Worm (Caenorhabditis elegans) whole organism, L1 larva: ENCODE data around the gene C27A2.7.

Source experiments
- C16A3.4 ChIP-seq: fragments of 150-350 bp; optimal IDR thresholded peaks from 2 replicates; lab custom pipeline; 2014; ENCODE audit warnings: missing biosample characterization, missing genetic modification characterization
- F16B12.6 ChIP-seq: fragments of 150-350 bp; optimal IDR thresholded peaks from 2 replicates; lab custom pipeline; 2014; ENCODE audit warnings: missing biosample characterization, missing genetic modification characterization
- aha-1 ChIP-seq: fragments of 150-350 bp; optimal IDR thresholded peaks from 2 replicates; lab custom pipeline; 2014; ENCODE audit warnings: missing biosample characterization, missing genetic modification characterization
- alr-1 ChIP-seq: fragments of 200-800 bp; sonication (Bioruptor generic); optimal IDR thresholded peaks from 2 replicates; lab custom pipeline; 2018; ENCODE audit warnings: borderline replicate concordance, mild to moderate bottlenecking, missing genetic modification characterization, missing compliant biosample characterization
- aly-2 ChIP-seq: fragments of 150-350 bp; optimal IDR thresholded peaks from 2 replicates; lab custom pipeline; 2014; ENCODE audit warnings: missing biosample characterization, missing genetic modification characterization
- ama-1 ChIP-seq: fragments of 150-350 bp; optimal IDR thresholded peaks from 2 replicates; lab custom pipeline; 2014
- blmp-1 ChIP-seq: fragments of 150-350 bp; optimal IDR thresholded peaks from 2 replicates; lab custom pipeline; 2014; ENCODE audit warnings: missing biosample characterization, missing genetic modification characterization
- ceh-63 ChIP-seq: fragments of 200-800 bp; sonication (Bioruptor generic); optimal IDR thresholded peaks from 2 replicates; lab custom pipeline; 2018; ENCODE audit warnings: mild to moderate bottlenecking, missing genetic modification characterization, missing compliant biosample characterization
- ceh-8 ChIP-seq: fragments of 200-800 bp; sonication (Bioruptor generic); optimal IDR thresholded peaks from 2 replicates; lab custom pipeline; 2018; ENCODE audit warnings: mild to moderate bottlenecking, missing genetic modification characterization, moderate library complexity, missing compliant biosample characterization
- ceh-82 ChIP-seq, 3 experiments: fragments of 150-350 bp in 1 of 3; sonication (generic microtip) in 2 of 3; optimal IDR thresholded peaks; 2 replicates each; lab custom pipeline; 2014 to 2017; ENCODE audit warnings: missing biosample characterization in 3 of 3, missing genetic modification characterization in 3 of 3
- ceh-90 ChIP-seq: sonication (generic microtip); optimal IDR thresholded peaks from 2 replicates; lab custom pipeline; 2016; ENCODE audit warnings: missing genetic modification characterization, missing compliant biosample characterization
- dsc-1 ChIP-seq: sonication (generic microtip); optimal IDR thresholded peaks from 2 replicates; lab custom pipeline; 2016; ENCODE audit warnings: mild to moderate bottlenecking, missing genetic modification characterization, missing compliant biosample characterization
- efl-1 ChIP-seq, 4 experiments: fragments of 150-350 bp; optimal IDR thresholded peaks in 3 of 4; peaks in 1 of 4; 1 replicate in 1 of 4; 2 replicates in 3 of 4; lab custom pipeline; 2014; ENCODE audit warnings: missing biosample characterization in 2 of 4, missing genetic modification characterization in 2 of 4, missing genetic modification reagents in 2 of 4
- elt-2 ChIP-seq: sonication (generic microtip); optimal IDR thresholded peaks from 2 replicates; lab custom pipeline; 2016; ENCODE audit warnings: missing genetic modification characterization, mild to moderate bottlenecking, inconsistent platforms, missing compliant biosample characterization, missing genetic modification reagents
- fkh-10 ChIP-seq: sonication (generic microtip); optimal IDR thresholded peaks from 2 replicates; lab custom pipeline; 2017; ENCODE audit warnings: missing biosample characterization, missing genetic modification reagents, missing genetic modification characterization
- fkh-4 ChIP-seq: sonication (generic microtip); optimal IDR thresholded peaks from 2 replicates; lab custom pipeline; 2016; ENCODE audit warnings: missing compliant biosample characterization, missing genetic modification characterization, borderline replicate concordance
- fkh-8 ChIP-seq: sonication (generic microtip); optimal IDR thresholded peaks from 2 replicates; lab custom pipeline; 2016; ENCODE audit warnings: mild to moderate bottlenecking, missing genetic modification characterization, missing compliant biosample characterization
- fos-1 ChIP-seq: fragments of 150-350 bp; optimal IDR thresholded peaks from 2 replicates; lab custom pipeline; 2014; ENCODE audit warnings: missing biosample characterization, missing genetic modification characterization
- grh-1 ChIP-seq: fragments of 200-800 bp; sonication (Bioruptor generic); IDR thresholded peaks from 2 replicates; pipeline ENCODE4 v1.3.6; 2022; ENCODE audit warnings: missing genetic modification reagents, missing genetic modification characterization, missing compliant biosample characterization
- irx-1 ChIP-seq: sonication (generic microtip); optimal IDR thresholded peaks from 2 replicates; lab custom pipeline; 2016; ENCODE audit warnings: missing genetic modification characterization, missing compliant biosample characterization
- lin-13 ChIP-seq: fragments of 150-350 bp; optimal IDR thresholded peaks from 2 replicates; lab custom pipeline; 2014; ENCODE audit warnings: missing biosample characterization, missing genetic modification reagents, missing genetic modification characterization
- lin-14 ChIP-seq: fragments of 200-800 bp; sonication (Bioruptor generic); optimal IDR thresholded peaks from 2 replicates; lab custom pipeline; 2018; ENCODE audit warnings: mild to moderate bottlenecking, missing genetic modification characterization, moderate library complexity, missing compliant biosample characterization
- lin-15B ChIP-seq: fragments of 150-350 bp; sonication (generic microtip); optimal IDR thresholded peaks from 3 replicates; lab custom pipeline; 2014; ENCODE audit warnings: missing biosample characterization, missing genetic modification characterization
- lin-35 ChIP-seq, 2 experiments: fragments of 150-350 bp; optimal IDR thresholded peaks; 2 replicates each; lab custom pipeline; 2014; ENCODE audit warnings: missing biosample characterization in 2 of 2, missing genetic modification characterization in 2 of 2, missing genetic modification reagents in 2 of 2
- lin-39 ChIP-seq: fragments of 150-350 bp; optimal IDR thresholded peaks from 2 replicates; lab custom pipeline; 2014; ENCODE audit warnings: missing biosample characterization, missing genetic modification reagents, missing genetic modification characterization
- lir-3 ChIP-seq: sonication (generic microtip); optimal IDR thresholded peaks from 2 replicates; lab custom pipeline; 2016; ENCODE audit warnings: mild to moderate bottlenecking, missing genetic modification characterization, moderate library complexity, missing compliant biosample characterization; ENCODE audit not compliant: poor library complexity
- lsy-2 ChIP-seq, 2 experiments: fragments of 150-350 bp; optimal IDR thresholded peaks; 2 replicates each; lab custom pipeline; 2014; ENCODE audit warnings: missing biosample characterization in 2 of 2, missing genetic modification characterization in 2 of 2
- mab-9 ChIP-seq: fragments of 200-800 bp; sonication (Bioruptor generic); IDR thresholded peaks from 2 replicates; pipeline ENCODE4 v1.3.6; 2022; ENCODE audit warnings: missing genetic modification reagents, missing genetic modification characterization, missing compliant biosample characterization
- mdl-1 ChIP-seq, 2 experiments: fragments of 150-350 bp; optimal IDR thresholded peaks; 2 replicates each; lab custom pipeline; 2014 to 2017; ENCODE audit warnings: missing biosample characterization in 2 of 2, missing genetic modification characterization in 2 of 2, inconsistent platforms in 1 of 2
- mep-1 ChIP-seq: fragments of 150-350 bp; optimal IDR thresholded peaks from 2 replicates; lab custom pipeline; 2014; ENCODE audit warnings: missing biosample characterization, missing genetic modification characterization
- nhr-19 ChIP-seq: fragments of 200-800 bp; sonication (Bioruptor generic); conservative IDR thresholded peaks from 2 replicates; pipeline ENCODE4 v1.3.6; 2022; ENCODE audit warnings: missing genetic modification characterization, missing compliant biosample characterization
- nhr-20 ChIP-seq: sonication (generic microtip); optimal IDR thresholded peaks from 2 replicates; lab custom pipeline; 2016; ENCODE audit warnings: mild to moderate bottlenecking, missing genetic modification characterization, missing compliant biosample characterization
- nhr-28 ChIP-seq: fragments of 150-350 bp; optimal IDR thresholded peaks from 2 replicates; lab custom pipeline; 2014; ENCODE audit warnings: missing biosample characterization, missing genetic modification characterization
- nhr-47 ChIP-seq: sonication (generic microtip); optimal IDR thresholded peaks from 2 replicates; lab custom pipeline; 2016; ENCODE audit warnings: mild to moderate bottlenecking, missing genetic modification characterization, moderate library complexity, missing compliant biosample characterization
- nhr-71 ChIP-seq: sonication (generic microtip); optimal IDR thresholded peaks from 2 replicates; lab custom pipeline; 2016; ENCODE audit warnings: mild to moderate bottlenecking, missing genetic modification characterization, moderate library complexity, missing compliant biosample characterization
- nhr-85 ChIP-seq: sonication (generic microtip); peaks from one replicate; lab custom pipeline; 2016; ENCODE audit warnings: missing genetic modification characterization, inconsistent platforms, missing compliant biosample characterization
- nhr-90 ChIP-seq: sonication (generic microtip); optimal IDR thresholded peaks from 2 replicates; lab custom pipeline; 2016; ENCODE audit warnings: mild to moderate bottlenecking, missing genetic modification characterization, missing compliant biosample characterization; ENCODE audit not compliant: poor library complexity
- pqm-1 ChIP-seq: sonication (generic microtip); optimal IDR thresholded peaks from 3 replicates; lab custom pipeline; 2017; ENCODE audit warnings: missing biosample characterization, missing genetic modification characterization
- rnt-1 ChIP-seq: sonication (generic microtip); optimal IDR thresholded peaks from 2 replicates; lab custom pipeline; 2016; ENCODE audit warnings: mild to moderate bottlenecking, missing genetic modification characterization, moderate library complexity, missing compliant biosample characterization
- skn-1 ChIP-seq: fragments of 150-350 bp; optimal IDR thresholded peaks from 2 replicates; lab custom pipeline; 2014; ENCODE audit warnings: missing biosample characterization, missing genetic modification characterization
- snpc-4 ChIP-seq: fragments of 150-350 bp; optimal IDR thresholded peaks from 2 replicates; lab custom pipeline; 2014; ENCODE audit warnings: missing biosample characterization, missing genetic modification characterization
- snu-23 ChIP-seq: sonication (generic microtip); optimal IDR thresholded peaks from 2 replicates; lab custom pipeline; 2016; ENCODE audit warnings: missing genetic modification characterization, missing compliant biosample characterization
- sptf-1 ChIP-seq: fragments of 150-350 bp; optimal IDR thresholded peaks from 2 replicates; lab custom pipeline; 2014; ENCODE audit warnings: missing biosample characterization, missing genetic modification characterization
- swsn-7 ChIP-seq: sonication (generic microtip); optimal IDR thresholded peaks from 2 replicates; lab custom pipeline; 2016; ENCODE audit warnings: missing genetic modification characterization, missing compliant biosample characterization
- tbx-2 ChIP-seq: sonication (generic microtip); optimal IDR thresholded peaks from 2 replicates; lab custom pipeline; 2016; ENCODE audit warnings: missing genetic modification characterization, missing compliant biosample characterization
- unc-30 ChIP-seq: sonication (generic microtip); optimal IDR thresholded peaks from 2 replicates; lab custom pipeline; 2017; ENCODE audit warnings: missing biosample characterization, missing genetic modification characterization

C27A2.7 gene

DNA sequence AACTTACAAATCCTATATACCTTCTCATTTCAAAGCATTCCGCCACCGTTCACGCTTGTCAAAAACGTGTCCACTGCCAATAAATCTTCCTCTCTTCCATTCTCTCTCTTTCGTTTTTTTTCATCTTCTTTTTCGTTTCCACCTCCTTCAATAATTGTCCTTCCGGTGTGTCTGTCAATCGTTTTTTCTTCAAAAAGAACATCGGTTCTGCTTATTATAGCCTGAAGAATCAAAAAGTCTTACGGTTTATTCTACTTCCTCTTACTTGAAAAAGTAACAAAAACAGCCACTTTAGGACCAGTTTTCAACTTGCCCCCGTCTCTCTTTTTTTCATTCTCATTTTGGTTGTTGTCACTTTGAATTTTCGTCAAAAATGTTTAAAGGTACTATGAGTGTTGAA, 21.9 kb downstream of the C27A2.7 start:
- no peak for TF ChIP-seq aha-1 (tag; lab: Kevin White, UChicago)
- TF ChIP-seq snpc-4: no peak
- peak; percentile 34 for TF ChIP-seq tbx-2
- TF ChIP-seq grh-1 (GFP tag; lab: Robert Waterston, UW): peak; percentile 48
- peak; percentile 38 for TF ChIP-seq nhr-20
- TF ChIP-seq C16A3.4 (tag; lab: Kevin White, UChicago): no peak
- no peak for TF ChIP-seq ceh-90 (tag; lab: Kevin White, UChicago)
- no peak for TF ChIP-seq mab-9 (GFP tag; lab: Robert Waterston, UW)
- no peak for TF ChIP-seq sptf-1 (tag; lab: Kevin White, UChicago)
- no peak for TF ChIP-seq nhr-47 (tag; lab: Kevin White, UChicago)
- peak; percentile 77 for TF ChIP-seq nhr-85
- peak; percentile 10 for TF ChIP-seq nhr-90 (tag; lab: Kevin White, UChicago)
- no peak for TF ChIP-seq lin-13 (GFP tag; lab: Kevin White, UChicago)
- peak; percentile 42 for TF ChIP-seq blmp-1 (tag; lab: Kevin White, UChicago)
- no peak for TF ChIP-seq fkh-10 (GFP tag; lab: Kevin White, UChicago)
- peak in 1 of 2 experiments; percentile 15 for TF ChIP-seq lin-35 (GFP tag; optimal IDR thresholded peaks at IDR 0.05; lab: Kevin White, UChicago)
- peak; percentile 16 for TF ChIP-seq mep-1 (tag; lab: Kevin White, UChicago)
- TF ChIP-seq snu-23: no peak
- peak in 1 of 2 experiments; percentile 15 for TF ChIP-seq lsy-2 (tag; optimal IDR thresholded peaks at IDR 0.05; lab: Kevin White, UChicago)
- TF ChIP-seq lin-14 (GFP tag; lab: Kevin White, UChicago): peak; percentile 43
- no peak for TF ChIP-seq ceh-63 (GFP tag; lab: Kevin White, UChicago)

ce11 chrII:5048185-5048795, 22.9 kb downstream of the C27A2.7 start:
- TF ChIP-seq lin-15B (tag; lab: Kevin White, UChicago) (no peak), nhr-71 (tag; lab: Kevin White, UChicago) (peak; percentile 23), efl-1 (optimal IDR thresholded peaks at IDR 0.05; lab: Kevin White, UChicago) (no peak), efl-1 (GFP tag; optimal IDR thresholded peaks at IDR 0.05 in 1 of 2; lab: Kevin White, UChicago) (peak in 1 of 2 experiments; percentile 80), lin-14 (GFP tag; lab: Kevin White, UChicago) (peak; percentile 59), F16B12.6 (tag; lab: Kevin White, UChicago) (no peak), fkh-8 (tag; lab: Kevin White, UChicago) (no peak), lin-35 (GFP tag; optimal IDR thresholded peaks at IDR 0.05; lab: Kevin White, UChicago) (peak in 1 of 2 experiments; percentile 49), blmp-1 (tag; lab: Kevin White, UChicago) (peak; percentile 12), mep-1 (tag; lab: Kevin White, UChicago) (peak; percentile 4), lir-3 (tag; lab: Kevin White, UChicago) (peak; percentile 5), aly-2 (tag; lab: Kevin White, UChicago) (no peak), snu-23 (peak; percentile 39), nhr-85 (peak; percentile 71)

ce11 chrII:5047279-5047678, 23.9 kb downstream of the C27A2.7 start:
- TF ChIP-seq nhr-85: peak; percentile 57
- TF ChIP-seq ceh-90 (tag; lab: Kevin White, UChicago): no peak
- peak in 1 of 2 experiments; percentile 29 for TF ChIP-seq lsy-2 (tag; optimal IDR thresholded peaks at IDR 0.05; lab: Kevin White, UChicago)
- TF ChIP-seq ceh-82 (tag; optimal IDR thresholded peaks at IDR 0.05; lab: Kevin White, UChicago): no peak
- no peak for TF ChIP-seq ama-1 (lab: Kevin White, UChicago)
- TF ChIP-seq nhr-28 (tag; lab: Kevin White, UChicago): no peak
- no peak for TF ChIP-seq lin-39 (tag; lab: Kevin White, UChicago)
- TF ChIP-seq fkh-4 (tag; lab: Kevin White, UChicago): no peak
- no peak for TF ChIP-seq swsn-7 (tag; lab: Kevin White, UChicago)
- no peak for TF ChIP-seq mab-9 (GFP tag; lab: Robert Waterston, UW)
- TF ChIP-seq irx-1 (tag; lab: Kevin White, UChicago): no peak
- no peak for TF ChIP-seq pqm-1 (tag; lab: Kevin White, UChicago)
- TF ChIP-seq elt-2 (tag; lab: Kevin White, UChicago): no peak
- TF ChIP-seq skn-1 (tag; lab: Kevin White, UChicago): peak; percentile 15
- no peak for TF ChIP-seq lin-15B (tag; lab: Kevin White, UChicago)
- TF ChIP-seq sptf-1 (tag; lab: Kevin White, UChicago): no peak
- TF ChIP-seq unc-30: no peak
- peak in 1 of 2 experiments; percentile 6 for TF ChIP-seq mdl-1 (tag; optimal IDR thresholded peaks at IDR 0.05; lab: Kevin White, UChicago)
- TF ChIP-seq nhr-19 (GFP tag; lab: Robert Waterston, UW): no peak
- TF ChIP-seq dsc-1: no peak
- peak; percentile 44 for TF ChIP-seq mep-1 (tag; lab: Kevin White, UChicago)
- no peak for TF ChIP-seq tbx-2
- TF ChIP-seq lin-13 (GFP tag; lab: Kevin White, UChicago): no peak
- no peak for TF ChIP-seq ceh-8 (GFP tag; lab: Kevin White, UChicago)
- TF ChIP-seq grh-1 (GFP tag; lab: Robert Waterston, UW): no peak
- peak; percentile 38 for TF ChIP-seq rnt-1
- TF ChIP-seq lin-35 (GFP tag; optimal IDR thresholded peaks at IDR 0.05; lab: Kevin White, UChicago): peak; percentile 12 to 14
- no peak for TF ChIP-seq alr-1 (tag; lab: Kevin White, UChicago)
- peak; percentile 29 for TF ChIP-seq blmp-1 (tag; lab: Kevin White, UChicago)
- no peak for TF ChIP-seq fos-1 (tag; lab: Kevin White, UChicago)
